Fruit fly (Drosophila melanogaster): ENCODE results near the gene CG6999.

DNA sequence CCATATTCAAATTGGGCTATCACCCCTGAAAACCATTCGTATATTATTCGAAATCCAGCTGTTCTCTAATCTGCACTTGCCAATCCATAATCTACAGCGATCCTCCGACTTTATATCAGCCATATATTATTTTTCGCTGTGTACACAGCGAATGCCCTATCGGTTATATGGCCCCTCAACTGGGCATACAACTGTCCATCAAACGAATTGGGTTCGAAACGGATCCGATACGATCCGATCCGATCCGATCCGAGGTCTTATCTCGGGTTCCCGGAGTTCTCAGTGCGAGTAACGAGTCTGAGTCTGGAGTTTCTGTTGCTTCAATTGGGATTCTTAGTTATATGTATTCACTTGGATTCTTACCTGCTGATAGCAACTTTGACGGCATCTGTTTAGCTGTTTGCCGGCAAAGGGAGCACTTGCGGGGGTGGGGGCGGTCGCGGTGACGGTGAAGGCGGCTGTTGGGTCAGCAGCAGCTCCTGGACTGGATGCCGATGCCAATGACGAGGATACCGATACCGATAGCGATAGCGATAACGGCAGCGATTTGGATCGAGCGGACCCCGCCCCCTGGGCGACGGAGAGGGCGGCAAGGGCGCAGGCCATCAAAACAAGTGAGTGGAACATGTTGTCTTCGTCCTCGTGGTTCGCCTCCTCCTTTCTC, 45.5 kb downstream of the CG6999 start:
- no peak for TF ChIP-seq Pif1A (GFP tag; optimal IDR thresholded peaks at IDR 0.05)
- no peak for TF ChIP-seq EcR (GFP tag; optimal IDR thresholded peaks at IDR 0.05)
- TF ChIP-seq CG4496 (GFP tag; IDR thresholded peaks at IDR 0.05), result no peak
- TF ChIP-seq CG15710 (tag; optimal IDR thresholded peaks at IDR 0.05), result no peak
- TF ChIP-seq CG9948 (tag; optimal IDR thresholded peaks at IDR 0.05), result no peak
- no peak for TF ChIP-seq CG8159 (tag; optimal IDR thresholded peaks at IDR 0.05)
- TF ChIP-seq CG32121 (GFP tag; IDR thresholded peaks at IDR 0.05), result no peak
- no peak for TF ChIP-seq CG17806 (tag; optimal IDR thresholded peaks at IDR 0.05)
- TF ChIP-seq CG34367 (tag; optimal IDR thresholded peaks at IDR 0.05), result no peak
- TF ChIP-seq Ets98B (GFP tag; IDR thresholded peaks at IDR 0.05), result no peak

All from whole organism, pupa.